Worm (Caenorhabditis elegans): Measurements from ENCODE around the gene srw-6.

- no peak for TF ChIP-seq elt-3 (tag; optimal IDR thresholded peaks at IDR 0.05)
- no peak for TF ChIP-seq nhr-237 (tag; optimal IDR thresholded peaks at IDR 0.05)
Observed at ce11 chrV:3843926-3844325, 35.5 kb downstream of the srw-6 start, which contains the start of gene ugt-32.
